Fruit fly (Drosophila melanogaster) whole organism, embryonic: Measurements from ENCODE around the gene fbl.

Source experiments
- B-H2 ChIP-seq: fragments of 200-800 bp; sonication (Bioruptor generic); optimal IDR thresholded peaks from 2 replicates; lab custom pipeline; 2018; ENCODE audit warnings: missing biosample characterization, mild to moderate bottlenecking, missing genetic modification characterization
- CG10431 ChIP-seq: fragments of 200-800 bp; sonication (Bioruptor generic); optimal IDR thresholded peaks from 3 replicates; lab custom pipeline; 2018; ENCODE audit warnings: missing biosample characterization, mild to moderate bottlenecking, missing genetic modification characterization
- CG10543 ChIP-seq: fragments of 200-800 bp; sonication (Bioruptor generic); optimal IDR thresholded peaks from 3 replicates; lab custom pipeline; 2017; ENCODE audit warnings: missing biosample characterization, mild to moderate bottlenecking, missing genetic modification characterization, moderate library complexity
- CG10565 ChIP-seq: fragments of 200-800 bp; sonication (Bioruptor generic); optimal IDR thresholded peaks from 3 replicates; lab custom pipeline; 2016; ENCODE audit warnings: missing biosample characterization, mild to moderate bottlenecking, missing genetic modification characterization
- CG11093 ChIP-seq: fragments of 200-800 bp; sonication (Bioruptor generic); IDR thresholded peaks from 3 replicates; pipeline ENCODE4 v1.3.6; 2022; ENCODE audit warnings: missing biosample characterization, missing genetic modification characterization
- CG11560 ChIP-seq: fragments of 200-800 bp; sonication (Bioruptor generic); IDR thresholded peaks from 3 replicates; pipeline ENCODE4 v1.3.6; 2022; ENCODE audit warnings: missing biosample characterization, missing genetic modification characterization
- CG12155 ChIP-seq: fragments of 200-800 bp; sonication (Bioruptor generic); optimal IDR thresholded peaks from 3 replicates; lab custom pipeline; 2016; ENCODE audit warnings: missing biosample characterization, missing genetic modification characterization
- CG13775 ChIP-seq: fragments of 200-800 bp; sonication (Bioruptor generic); optimal IDR thresholded peaks from 3 replicates; lab custom pipeline; 2017; ENCODE audit warnings: missing biosample characterization, mild to moderate bottlenecking, missing genetic modification characterization
- CG15514 ChIP-seq: fragments of 200-800 bp; sonication (Bioruptor generic); optimal IDR thresholded peaks from 3 replicates; lab custom pipeline; 2017; ENCODE audit warnings: missing biosample characterization, missing genetic modification characterization, mild to moderate bottlenecking, moderate library complexity, missing genetic modification reagents
- CG1603 ChIP-seq: fragments of 200-800 bp; sonication (Bioruptor generic); optimal IDR thresholded peaks from 2 replicates; lab custom pipeline; 2019; ENCODE audit warnings: missing biosample characterization, mild to moderate bottlenecking, missing genetic modification characterization, moderate library complexity
- CG17802 ChIP-seq: fragments of 200-800 bp; sonication (Bioruptor generic); optimal IDR thresholded peaks from 2 replicates; lab custom pipeline; 2018; ENCODE audit warnings: missing biosample characterization, mild to moderate bottlenecking, missing genetic modification characterization, moderate library complexity
- CG1832 ChIP-seq: fragments of 200-800 bp; sonication (Bioruptor generic); optimal IDR thresholded peaks from 2 replicates; lab custom pipeline; 2017; ENCODE audit warnings: missing biosample characterization, mild to moderate bottlenecking, missing genetic modification characterization, inconsistent platforms
- CG30020 ChIP-seq: fragments of 200-800 bp; optimal IDR thresholded peaks from 2 replicates; lab custom pipeline; 2019; ENCODE audit warnings: missing biosample characterization, mild to moderate bottlenecking, missing genetic modification characterization, moderate library complexity
- CG4328 ChIP-seq: fragments of 200-800 bp; sonication (Bioruptor generic); optimal IDR thresholded peaks from 3 replicates; lab custom pipeline; 2017; ENCODE audit warnings: missing biosample characterization, missing genetic modification reagents, missing genetic modification characterization
- CG7556 ChIP-seq: fragments of 200-800 bp; sonication (Bioruptor generic); optimal IDR thresholded peaks from 2 replicates; lab custom pipeline; 2017; ENCODE audit warnings: missing biosample characterization, mild to moderate bottlenecking, missing genetic modification characterization
- CG9727 ChIP-seq: fragments of 200-800 bp; sonication (Bioruptor generic); optimal IDR thresholded peaks from 3 replicates; lab custom pipeline; 2017; ENCODE audit warnings: missing biosample characterization, mild to moderate bottlenecking, missing genetic modification characterization
- CG9932 ChIP-seq: fragments of 200-800 bp; sonication (Bioruptor generic); IDR thresholded peaks from 2 replicates; pipeline ENCODE4 v1.3.6; 2022; ENCODE audit warnings: missing biosample characterization, missing genetic modification characterization
- D ChIP-seq, 2 experiments: fragments of 200-800 bp in 1 of 2; fragments of >200 bp in 1 of 2; sonication (Bioruptor generic) in 1 of 2; optimal IDR thresholded peaks; 2 replicates in 1 of 2; 3 replicates in 1 of 2; lab custom pipeline; 2017; ENCODE audit warnings: mild to moderate bottlenecking in 1 of 2, missing biosample characterization in 1 of 2, missing genetic modification characterization in 1 of 2, missing genetic modification reagents in 1 of 2
- Dad ChIP-seq: fragments of 200-800 bp; sonication (Bioruptor generic); optimal IDR thresholded peaks from 3 replicates; lab custom pipeline; 2016; ENCODE audit warnings: missing biosample characterization, missing genetic modification characterization
- Dp ChIP-seq: fragments of 200-800 bp; sonication (Bioruptor generic); optimal IDR thresholded peaks from 2 replicates; lab custom pipeline; 2018; ENCODE audit warnings: missing biosample characterization, mild to moderate bottlenecking, missing genetic modification characterization, moderate library complexity
- HLHmδ ChIP-seq: fragments of 200-800 bp; sonication (Bioruptor generic); optimal IDR thresholded peaks from 2 replicates; lab custom pipeline; 2018; ENCODE audit warnings: missing biosample characterization, mild to moderate bottlenecking, missing genetic modification characterization, moderate library complexity
- Jarid2 ChIP-seq: fragments of 200-800 bp; sonication (Bioruptor generic); optimal IDR thresholded peaks from 3 replicates; lab custom pipeline; 2017; ENCODE audit warnings: mild to moderate bottlenecking, missing biosample characterization, missing genetic modification reagents, missing genetic modification characterization
- Kr ChIP-seq: fragments of 200-800 bp; sonication (Bioruptor generic); optimal IDR thresholded peaks from 2 replicates; lab custom pipeline; 2017; ENCODE audit warnings: missing biosample characterization, mild to moderate bottlenecking, missing genetic modification characterization
- Lhr ChIP-seq: fragments of 200-800 bp; sonication (Bioruptor generic); optimal IDR thresholded peaks from 3 replicates; lab custom pipeline; 2017; ENCODE audit warnings: mild to moderate bottlenecking, missing biosample characterization, missing genetic modification reagents, missing genetic modification characterization
- Nf-YA ChIP-seq: fragments of 200-800 bp; sonication (Bioruptor generic); IDR thresholded peaks from 2 replicates; pipeline ENCODE4 v1.3.6; 2022; ENCODE audit warnings: missing biosample characterization, missing genetic modification characterization
- Oaz ChIP-seq: fragments of 200-800 bp; sonication (Bioruptor generic); IDR thresholded peaks from 2 replicates; pipeline ENCODE4 v1.3.6; 2022; ENCODE audit warnings: missing biosample characterization, missing genetic modification characterization
- Rfx ChIP-seq: fragments of 200-800 bp; sonication (Bioruptor generic); IDR thresholded peaks from 2 replicates; pipeline ENCODE4 v1.3.6; 2022; ENCODE audit warnings: missing biosample characterization, missing genetic modification characterization
- amos ChIP-seq: fragments of 200-800 bp; sonication (Bioruptor generic); IDR thresholded peaks from 2 replicates; pipeline ENCODE4 v1.3.6; 2022; ENCODE audit warnings: missing biosample characterization, missing genetic modification characterization; ENCODE audit not compliant: partially characterized antibody
- cas ChIP-seq: fragments of 200-800 bp; sonication (Bioruptor generic); IDR thresholded peaks from 2 replicates; pipeline ENCODE4 v1.3.6; 2022; ENCODE audit warnings: missing biosample characterization, missing genetic modification characterization
- corto ChIP-seq: fragments of 200-800 bp; sonication (Bioruptor generic); optimal IDR thresholded peaks from 2 replicates; lab custom pipeline; 2016; ENCODE audit warnings: missing biosample characterization, mild to moderate bottlenecking, missing genetic modification characterization, moderate library complexity
- da ChIP-seq: fragments of 200-800 bp; sonication (Bioruptor generic); optimal IDR thresholded peaks from 2 replicates; lab custom pipeline; 2016; ENCODE audit warnings: missing biosample characterization, missing genetic modification characterization
- fd102C ChIP-seq: fragments of 200-800 bp; sonication (Bioruptor generic); optimal IDR thresholded peaks from 2 replicates; lab custom pipeline; 2018; ENCODE audit warnings: missing biosample characterization, mild to moderate bottlenecking, missing genetic modification characterization, moderate library complexity
- hkb ChIP-seq, 2 experiments: fragments of 200-800 bp in 1 of 2; fragments of >200 bp in 1 of 2; sonication (Bioruptor generic) in 1 of 2; IDR thresholded peaks in 1 of 2; optimal IDR thresholded peaks in 1 of 2; 2 replicates each; pipeline versions ENCODE4 v1.3.6 to Lab custom; 2017 to 2022; ENCODE audit warnings: missing biosample characterization in 1 of 2, missing genetic modification characterization in 1 of 2
- jigr1 ChIP-seq: fragments of 200-800 bp; sonication (Bioruptor generic); IDR thresholded peaks from 3 replicates; pipeline ENCODE4 v1.3.6; 2022; ENCODE audit warnings: missing biosample characterization, missing genetic modification characterization
- lola ChIP-seq, 3 experiments: fragments of >200 bp in 2 of 3; fragments of 200-800 bp in 1 of 3; sonication (Bioruptor generic) in 1 of 3; optimal IDR thresholded peaks; 2 replicates each; lab custom pipeline; 2017 to 2019; ENCODE audit warnings: missing biosample characterization in 3 of 3, missing genetic modification characterization in 3 of 3, mild to moderate bottlenecking in 1 of 3, moderate library complexity in 1 of 3
- lov ChIP-seq, 2 experiments: fragments of 200-800 bp in 1 of 2; fragments of >200 bp in 1 of 2; sonication (Bioruptor generic) in 1 of 2; IDR thresholded peaks in 1 of 2; optimal IDR thresholded peaks in 1 of 2; 2 replicates in 1 of 2; 3 replicates in 1 of 2; pipeline versions ENCODE4 v1.3.6 to Lab custom; 2017 to 2022; ENCODE audit warnings: missing biosample characterization in 1 of 2, missing genetic modification characterization in 1 of 2
- nom ChIP-seq: fragments of 200-800 bp; sonication (Bioruptor generic); optimal IDR thresholded peaks from 2 replicates; lab custom pipeline; 2017; ENCODE audit warnings: missing biosample characterization, missing genetic modification characterization, mild to moderate bottlenecking, moderate library complexity, missing genetic modification reagents
- odd ChIP-seq: fragments of 200-800 bp; sonication (Bioruptor generic); optimal IDR thresholded peaks from 2 replicates; lab custom pipeline; 2017; ENCODE audit warnings: missing biosample characterization, mild to moderate bottlenecking, missing genetic modification characterization
- otp ChIP-seq: fragments of 200-800 bp; sonication (Bioruptor generic); IDR thresholded peaks from 3 replicates; pipeline ENCODE4, ENCODE4 v1.3.6; 2022; ENCODE audit warnings: missing biosample characterization, missing genetic modification characterization
- pum ChIP-seq: fragments of 200-800 bp; sonication (Bioruptor generic); optimal IDR thresholded peaks from 2 replicates; lab custom pipeline; 2016; ENCODE audit warnings: missing biosample characterization, missing genetic modification characterization
- seq ChIP-seq: fragments of 200-800 bp; sonication (Bioruptor generic); IDR thresholded peaks from 2 replicates; pipeline ENCODE4 v1.3.6; 2022; ENCODE audit warnings: missing biosample characterization, missing genetic modification characterization
- sisA ChIP-seq: fragments of 200-800 bp; sonication (Bioruptor generic); IDR thresholded peaks from 2 replicates; pipeline ENCODE4 v1.3.6; 2022; ENCODE audit warnings: missing biosample characterization, missing genetic modification characterization
- stwl ChIP-seq: fragments of 200-800 bp; sonication (Bioruptor generic); optimal IDR thresholded peaks from 3 replicates; lab custom pipeline; 2018; ENCODE audit warnings: missing biosample characterization, mild to moderate bottlenecking, missing genetic modification characterization, moderate library complexity
- unpg ChIP-seq: fragments of 200-800 bp; sonication (Bioruptor generic); optimal IDR thresholded peaks from 3 replicates; lab custom pipeline; 2018; ENCODE audit warnings: missing biosample characterization, mild to moderate bottlenecking, missing genetic modification characterization, moderate library complexity
- wdn ChIP-seq: fragments of 200-800 bp; sonication (Bioruptor generic); IDR thresholded peaks from 2 replicates; pipeline ENCODE4 v1.3.6; 2022; ENCODE audit warnings: missing biosample characterization, missing genetic modification characterization

Gene fbl

DNA sequence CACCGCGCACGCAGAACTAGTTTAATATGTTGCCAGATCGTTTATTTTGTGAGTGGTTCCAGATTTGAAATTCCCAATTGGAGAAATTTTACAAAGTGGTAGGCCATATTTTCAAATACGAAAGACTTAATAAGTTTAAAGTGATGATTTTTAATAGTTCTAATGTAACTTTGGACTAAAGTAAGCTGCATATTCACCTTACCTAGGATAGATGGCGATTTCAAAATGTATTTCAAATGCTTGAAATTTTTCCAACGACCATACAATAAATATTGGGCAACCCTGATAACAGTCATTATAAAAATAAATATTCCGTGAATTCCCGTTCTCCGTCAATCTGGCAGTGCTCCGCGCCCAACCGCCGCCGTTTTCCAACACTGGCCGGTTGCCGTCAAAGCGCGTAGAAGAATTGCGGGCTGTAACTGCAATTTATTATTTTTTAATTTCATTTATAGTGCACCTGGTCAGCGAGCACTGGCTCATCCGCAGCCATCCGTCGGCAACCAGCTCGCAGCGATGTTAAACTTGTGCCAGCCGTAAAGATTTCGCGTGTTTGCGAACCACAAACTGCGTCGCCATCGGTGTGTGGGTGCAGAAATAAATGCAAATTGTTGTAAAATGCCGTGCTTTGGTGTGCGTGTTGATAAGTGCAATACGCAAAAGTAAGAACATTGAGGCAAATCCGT, 8.2 kb upstream of the fbl start, which contains the start of the genes Ide and RhoBTB (continued):
- TF ChIP-seq hkb (optimal IDR thresholded peaks at IDR 0.05; lab: Kevin White, UChicago) (peak; percentile 96), hkb (GFP tag; IDR thresholded peaks at IDR 0.05; lab: Robert Waterston, UW) (peak; percentile 40; the same call in 1 of the 2 replicates), CG9932 (peak; percentile 94), CG11560 (tag; lab: Robert Waterston, UW) (peak; percentile 76), lov (optimal IDR thresholded peaks at IDR 0.05; lab: Kevin White, UChicago) (no peak), lov (GFP tag; IDR thresholded peaks at IDR 0.05; lab: Robert Waterston, UW) (peak; percentile 60; the same call in 1 of the 3 replicates), CG10543 (GFP tag; lab: Kevin White, UChicago) (peak; percentile 85), HLHmδ (no peak), seq (GFP tag; lab: Robert Waterston, UW) (peak; percentile 34; the same call in 1 of the 2 replicates), CG30020 (tag; lab: Kevin White, UChicago) (peak; percentile 66), otp (GFP tag; lab: Robert Waterston, UW) (no peak), pum (GFP tag; lab: Kevin White, UChicago) (peak; percentile 91), D (optimal IDR thresholded peaks at IDR 0.05; lab: Kevin White, UChicago) (peak; percentile 53), D (GFP tag; optimal IDR thresholded peaks at IDR 0.05; lab: Kevin White, UChicago) (peak; percentile 50), fd102C (GFP tag; lab: Kevin White, UChicago) (no peak), Jarid2 (GFP tag; lab: Kevin White, UChicago) (peak; percentile 41), stwl (tag; lab: Kevin White, UChicago) (peak; percentile 63), Oaz (GFP tag; lab: Robert Waterston, UW) (peak; percentile 56), sisA (GFP tag; lab: Robert Waterston, UW) (peak; percentile 84), corto (no peak), jigr1 (GFP tag; lab: Robert Waterston, UW) (peak; percentile 15; the same call in 1 of the 3 replicates), Rfx (GFP tag; lab: Robert Waterston, UW) (peak; percentile 86), cas (GFP tag; lab: Robert Waterston, UW) (0 out of 2 replicates have a peak, but pooled peaks have one; percentile 8), Dad (GFP tag; lab: Kevin White, UChicago) (peak; percentile 45), CG10431 (GFP tag; lab: Kevin White, UChicago) (peak; percentile 36), unpg (GFP tag; lab: Kevin White, UChicago) (no peak), CG4328 (GFP tag; lab: Kevin White, UChicago) (peak; percentile 76), CG1832 (no peak), CG15514 (GFP tag; lab: Kevin White, UChicago) (peak; percentile 98), Lhr (GFP tag; lab: Kevin White, UChicago) (peak; percentile 89), Kr (GFP tag; lab: Kevin White, UChicago) (no peak), wdn (GFP tag; lab: Robert Waterston, UW) (peak; percentile 48; the same call in 1 of the 2 replicates), CG17802 (tag; lab: Kevin White, UChicago) (peak; percentile 25), CG13775 (GFP tag; lab: Kevin White, UChicago) (peak; percentile 84), CG12155 (peak; percentile 86), nom (peak; percentile 30), Dp (GFP tag; lab: Kevin White, UChicago) (peak; percentile 73), lola (GFP tag; optimal IDR thresholded peaks at IDR 0.05; lab: Kevin White, UChicago) (peak in 1 of 3 experiments; percentile 79), B-H2 (GFP tag; lab: Kevin White, UChicago) (peak; percentile 82), da (GFP tag; lab: Kevin White, UChicago) (peak; percentile 67), CG1603 (tag; lab: Kevin White, UChicago) (no peak), odd (GFP tag; lab: Kevin White, UChicago) (no peak), CG10565 (GFP tag; lab: Kevin White, UChicago) (no peak), CG11093 (GFP tag; lab: Robert Waterston, UW) (peak; percentile 70; the same call in 1 of the 3 replicates), Nf-YA (no peak), amos (GFP tag; lab: Robert Waterston, UW) (0 out of 2 replicates have a peak, but pooled peaks have one; percentile 10), CG9727 (GFP tag; lab: Kevin White, UChicago) (peak; percentile 77), CG7556 (GFP tag; lab: Kevin White, UChicago) (peak; percentile 69)
- TF ChIP-seq, all 482 proteins: peak for 343
